Fruit fly (Drosophila melanogaster): ENCODE data around the gene CG4229.
A peak's percentile ranks its signal among the peaks of the same experiment; 100 is the strongest.

CG4229 gene

DNA sequence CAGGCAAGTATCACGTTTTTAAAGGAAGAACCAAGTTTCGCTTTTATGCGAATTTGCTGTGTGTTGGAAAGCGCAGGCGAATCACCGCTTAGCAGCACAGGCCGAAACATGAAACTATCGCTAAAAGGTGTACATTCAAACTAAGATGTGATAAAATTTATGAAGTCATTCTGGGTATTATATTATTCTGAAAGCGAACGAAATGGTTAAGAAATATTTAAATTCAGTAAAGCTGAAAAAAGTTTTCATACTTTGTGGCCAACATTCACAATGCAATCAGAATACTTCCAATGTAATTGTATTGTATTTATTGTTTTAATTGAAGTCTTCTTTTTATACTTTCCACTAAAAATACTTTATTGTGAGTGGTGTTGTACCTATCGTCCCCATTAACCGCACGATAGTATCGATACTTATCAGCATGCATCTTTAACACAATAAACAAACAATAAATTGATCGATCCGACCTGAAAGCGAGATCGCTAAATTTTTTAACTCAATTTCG, 24.6 kb downstream of the CG4229 start, which contains the start of gene Smn (continued):
- TF ChIP-seq pzg (GFP tag; optimal IDR thresholded peaks at IDR 0.05) (peak; percentile 45), CG3847 (GFP tag; IDR thresholded peaks at IDR 0.05) (peak; percentile 55), bowl (GFP tag; IDR thresholded peaks at IDR 0.05) (no peak), HmgD (GFP tag; optimal IDR thresholded peaks at IDR 0.05) (peak; percentile 4), amos (GFP tag; IDR thresholded peaks at IDR 0.05; ENCODE audit: partially characterized antibody) (peak; percentile 86), Ets97D (GFP tag; optimal IDR thresholded peaks at IDR 0.05) (peak; percentile 30), CrebB (tag; optimal IDR thresholded peaks at IDR 0.05) (no peak), CG10959 (GFP tag; IDR thresholded peaks at IDR 0.05) (no peak), CG17802 (tag; optimal IDR thresholded peaks at IDR 0.05) (no peak), CG4820 (GFP tag; optimal IDR thresholded peaks at IDR 0.05) (peak; percentile 27), usp (GFP tag; optimal IDR thresholded peaks at IDR 0.05) (no peak), phol (tag; optimal IDR thresholded peaks at IDR 0.05) (peak; percentile 59), CG4282 (GFP tag; optimal IDR thresholded peaks at IDR 0.05) (no peak), Aef1 (GFP tag; IDR thresholded peaks at IDR 0.05) (no peak), CG1603 (tag; optimal IDR thresholded peaks at IDR 0.05) (peak; percentile 18), NC2β (GFP tag; optimal IDR thresholded peaks at IDR 0.05) (peak; percentile 38), Ada2b (GFP tag; IDR thresholded peaks at IDR 0.05) (peak; percentile 15; the same call in 1 of the 2 replicates), Deaf1 (tag; optimal IDR thresholded peaks at IDR 0.05) (no peak), CG7357 (GFP tag; IDR thresholded peaks at IDR 0.05) (no peak), CG11247 (GFP tag; IDR thresholded peaks at IDR 0.05) (no peak), Hr39 (optimal IDR thresholded peaks at IDR 0.05) (no peak), disco-r (GFP tag; optimal IDR thresholded peaks at IDR 0.05) (no peak), dati (GFP tag; IDR thresholded peaks at IDR 0.05) (no peak), sob (GFP tag; IDR thresholded peaks at IDR 0.05) (0 out of 2 replicates have a peak, but pooled peaks have one; percentile 20), Adf1 (GFP tag; IDR thresholded peaks at IDR 0.05) (no peak), CG32772 (GFP tag; IDR thresholded peaks at IDR 0.05) (no peak), CG4730 (GFP tag; IDR thresholded peaks at IDR 0.05) (no peak), fd3F (GFP tag; optimal IDR thresholded peaks at IDR 0.05) (peak; percentile 32), hth (optimal IDR thresholded peaks at IDR 0.05) (no peak), CG9215 (GFP tag; IDR thresholded peaks at IDR 0.05) (0 out of 2 replicates have a peak, but pooled peaks have one; percentile 34), CG2889 (GFP tag; IDR thresholded peaks at IDR 0.05) (no peak), HLHmδ (GFP tag; optimal IDR thresholded peaks at IDR 0.05) (no peak), Sry-β (GFP tag; optimal IDR thresholded peaks at IDR 0.05) (peak; percentile 3), otp (GFP tag; IDR thresholded peaks at IDR 0.05) (no peak), lov (optimal IDR thresholded peaks at IDR 0.05) (no peak), lov (GFP tag; IDR thresholded peaks at IDR 0.05) (no peak), Bgb (GFP tag; IDR thresholded peaks at IDR 0.05; ENCODE audit: partially characterized antibody) (peak; percentile 70), grau (tag; optimal IDR thresholded peaks at IDR 0.05) (peak; percentile 53), ap (GFP tag; IDR thresholded peaks at IDR 0.05) (no peak), z (GFP tag; IDR thresholded peaks at IDR 0.05) (no peak), Awh (GFP tag; IDR thresholded peaks at IDR 0.05) (no peak), gro (GFP tag; optimal IDR thresholded peaks at IDR 0.05) (no peak), Sry-δ (GFP tag; optimal IDR thresholded peaks at IDR 0.05) (peak; percentile 85), D (optimal IDR thresholded peaks at IDR 0.05) (no peak), D (GFP tag; optimal IDR thresholded peaks at IDR 0.05) (no peak), Opbp (GFP tag; IDR thresholded peaks at IDR 0.05; ENCODE audit: partially characterized antibody) (peak; percentile 78; the same call in 2 of the 3 replicates), CG12659 (GFP tag; optimal IDR thresholded peaks at IDR 0.05) (peak; percentile 81), Rfx (GFP tag; IDR thresholded peaks at IDR 0.05) (peak; percentile 31; the same call in 1 of the 2 replicates), TFAM (GFP tag; optimal IDR thresholded peaks at IDR 0.05) (no peak), Antp (GFP tag; optimal IDR thresholded peaks at IDR 0.05) (peak; percentile 22), crc (GFP tag; optimal IDR thresholded peaks at IDR 0.05) (no peak), CG7372 (GFP tag; IDR thresholded peaks at IDR 0.05) (no peak), fd64A (GFP tag; optimal IDR thresholded peaks at IDR 0.05) (no peak)
